Worm (Caenorhabditis elegans) whole organism, young adult: ENCODE data around the gene gldi-7.
A peak's percentile ranks its signal among the peaks of the same experiment; 100 is the strongest.

ENCODE experiments used
- B0019.2 ChIP-seq: fragments of 200-800 bp; sonication (Bioruptor generic); conservative IDR thresholded peaks from 2 replicates; pipeline ENCODE4 v1.3.6; 2022; ENCODE audit warnings: missing genetic modification reagents, missing genetic modification characterization, missing compliant biosample characterization
- B0035.1 ChIP-seq: sonication (generic microtip); optimal IDR thresholded peaks from 2 replicates; lab custom pipeline; 2016; ENCODE audit warnings: missing genetic modification characterization, mild to moderate bottlenecking, missing compliant biosample characterization, missing genotype, missing genetic modification reagents
- B0336.3 ChIP-seq: fragments of 200-800 bp; sonication (Bioruptor generic); IDR thresholded peaks from 2 replicates; pipeline ENCODE4 v1.3.6; 2022; ENCODE audit warnings: missing genetic modification characterization, missing compliant biosample characterization
- C06A6.2 ChIP-seq: fragments of 200-800 bp; sonication (Bioruptor generic); conservative IDR thresholded peaks from 2 replicates; pipeline ENCODE4 v1.3.6; 2022; ENCODE audit warnings: missing genetic modification characterization, missing compliant biosample characterization
- F37B4.10 ChIP-seq: fragments of 200-800 bp; sonication (Bioruptor generic); IDR thresholded peaks from 2 replicates; pipeline ENCODE4 v1.3.6; 2022; ENCODE audit warnings: missing genetic modification characterization, missing compliant biosample characterization
- F55B11.4 ChIP-seq: sonication (generic microtip); optimal IDR thresholded peaks from 2 replicates; lab custom pipeline; 2016; ENCODE audit warnings: missing compliant biosample characterization, missing genetic modification characterization, borderline replicate concordance; ENCODE audit not compliant: insufficient read depth
- F57C9.4 ChIP-seq: sonication (generic microtip); optimal IDR thresholded peaks from 2 replicates; lab custom pipeline; 2017; ENCODE audit warnings: mild to moderate bottlenecking, missing genetic modification characterization, missing compliant biosample characterization
- K11D2.4 ChIP-seq: fragments of 200-800 bp; sonication (Bioruptor generic); IDR thresholded peaks from 2 replicates; pipeline ENCODE4 v1.3.6; 2022; ENCODE audit warnings: missing genetic modification reagents, missing genetic modification characterization, missing compliant biosample characterization
- Y53G8AR.9 ChIP-seq: fragments of 200-800 bp; sonication (Bioruptor generic); conservative IDR thresholded peaks from 2 replicates; pipeline ENCODE4 v1.3.6; 2022; ENCODE audit warnings: missing genetic modification reagents, missing genetic modification characterization, missing compliant biosample characterization
- Y56A3A.18 ChIP-seq: fragments of 200-800 bp; sonication (Bioruptor generic); IDR thresholded peaks from 2 replicates; pipeline ENCODE4 v1.3.6; 2022; ENCODE audit warnings: missing genetic modification reagents, missing genetic modification characterization, missing compliant biosample characterization
- Y79H2A.3 ChIP-seq: fragments of 200-800 bp; sonication (Bioruptor generic); conservative IDR thresholded peaks from 2 replicates; pipeline ENCODE4 v1.3.6; 2022; ENCODE audit warnings: missing genetic modification reagents, missing genetic modification characterization, missing compliant biosample characterization
- akir-1 ChIP-seq: fragments of 200-800 bp; sonication (Bioruptor generic); optimal IDR thresholded peaks from 2 replicates; lab custom pipeline; 2018; ENCODE audit warnings: mild to moderate bottlenecking, missing genetic modification characterization, moderate library complexity, missing compliant biosample characterization
- ama-1 ChIP-seq, 3 experiments: fragments of 150-350 bp in 1 of 3; sonication (generic microtip) in 2 of 3; optimal IDR thresholded peaks; 2 replicates each; lab custom pipeline; 2014 to 2018; ENCODE audit warnings: missing biosample characterization in 2 of 3, missing genetic modification characterization in 2 of 3, missing genetic modification reagents in 2 of 3
- athp-1 ChIP-seq: sonication (generic microtip); optimal IDR thresholded peaks from 2 replicates; lab custom pipeline; 2017; ENCODE audit warnings: mild to moderate bottlenecking, missing genetic modification characterization, missing compliant biosample characterization
- attf-3 ChIP-seq: fragments of 200-800 bp; sonication (Bioruptor generic); conservative IDR thresholded peaks from 2 replicates; pipeline ENCODE4 v1.3.6; 2022; ENCODE audit warnings: missing genetic modification reagents, missing genetic modification characterization, missing compliant biosample characterization
- attf-5 ChIP-seq: fragments of 200-800 bp; sonication (Bioruptor generic); optimal IDR thresholded peaks from 2 replicates; lab custom pipeline; 2018; ENCODE audit warnings: mild to moderate bottlenecking, missing genetic modification characterization, missing compliant biosample characterization
- bed-1 ChIP-seq: fragments of 200-800 bp; sonication (Bioruptor generic); IDR thresholded peaks from 2 replicates; pipeline ENCODE4 v1.3.6; 2022; ENCODE audit warnings: missing genetic modification reagents, missing genetic modification characterization, missing compliant biosample characterization
- cebp-1 ChIP-seq, 2 experiments: fragments of 200-800 bp in 1 of 2; sonication (Bioruptor generic) in 1 of 2; sonication (generic microtip) in 1 of 2; IDR thresholded peaks in 1 of 2; optimal IDR thresholded peaks in 1 of 2; 2 replicates each; pipeline versions ENCODE4 v1.3.6 to Lab custom; 2017 to 2022; ENCODE audit warnings: missing compliant biosample characterization in 2 of 2, missing genetic modification characterization in 2 of 2, mild to moderate bottlenecking in 1 of 2, missing genetic modification reagents in 1 of 2, moderate library complexity in 1 of 2
- ceh-58 ChIP-seq: fragments of 200-800 bp; sonication (Bioruptor generic); IDR thresholded peaks from 2 replicates; pipeline ENCODE4 v1.3.6; 2022; ENCODE audit warnings: missing genetic modification characterization, missing compliant biosample characterization
- ceh-91 ChIP-seq: fragments of 200-800 bp; sonication (Bioruptor generic); IDR thresholded peaks from 2 replicates; pipeline ENCODE4 v1.3.6; 2022; ENCODE audit warnings: missing genetic modification reagents, missing genetic modification characterization, missing compliant biosample characterization
- die-1 ChIP-seq: sonication (generic microtip); optimal IDR thresholded peaks from 2 replicates; lab custom pipeline; 2016; ENCODE audit warnings: missing genotype, mild to moderate bottlenecking, missing genetic modification characterization, missing compliant biosample characterization
- dpl-1 ChIP-seq: fragments of 150-350 bp; optimal IDR thresholded peaks from 2 replicates; lab custom pipeline; 2014; ENCODE audit warnings: missing biosample characterization, missing genetic modification reagents, missing genetic modification characterization
- egl-18 ChIP-seq: fragments of 200-800 bp; sonication (Bioruptor generic); IDR thresholded peaks from 2 replicates; pipeline ENCODE4 v1.3.6; 2022; ENCODE audit warnings: missing genetic modification reagents, missing genetic modification characterization, missing compliant biosample characterization
- fkh-3 ChIP-seq: sonication (generic microtip); optimal IDR thresholded peaks from 2 replicates; lab custom pipeline; 2016; ENCODE audit warnings: mild to moderate bottlenecking, missing genetic modification characterization, missing compliant biosample characterization
- gei-17 ChIP-seq: fragments of 200-800 bp; sonication (Bioruptor generic); optimal IDR thresholded peaks from 2 replicates; lab custom pipeline; 2018; ENCODE audit warnings: mild to moderate bottlenecking, missing genetic modification characterization, missing compliant biosample characterization
- him-1 ChIP-seq: sonication (generic microtip); optimal IDR thresholded peaks from 2 replicates; lab custom pipeline; 2016; ENCODE audit warnings: missing genotype, missing genetic modification reagents, missing genetic modification characterization, missing compliant biosample characterization
- lin-35 ChIP-seq, 3 experiments: fragments of 150-350 bp in 2 of 3; sonication (generic microtip) in 1 of 3; optimal IDR thresholded peaks; 2 replicates each; lab custom pipeline; 2014 to 2018; ENCODE audit warnings: missing biosample characterization in 3 of 3, missing genetic modification characterization in 3 of 3, missing genetic modification reagents in 3 of 3
- lin-40 ChIP-seq: sonication (generic microtip); optimal IDR thresholded peaks from 2 replicates; lab custom pipeline; 2016; ENCODE audit warnings: missing genetic modification characterization, mild to moderate bottlenecking, missing compliant biosample characterization, missing genotype, missing genetic modification reagents
- lsl-1 ChIP-seq: fragments of 200-800 bp; sonication (Bioruptor generic); optimal IDR thresholded peaks from 2 replicates; lab custom pipeline; 2018; ENCODE audit warnings: mild to moderate bottlenecking, missing genetic modification characterization, moderate library complexity, missing compliant biosample characterization
- madf-6 ChIP-seq: fragments of 200-800 bp; sonication (Bioruptor generic); IDR thresholded peaks from 2 replicates; pipeline ENCODE4 v1.3.6; 2022; ENCODE audit warnings: missing genetic modification reagents, missing genetic modification characterization, missing compliant biosample characterization
- mcd-1 ChIP-seq: fragments of 200-800 bp; sonication (Bioruptor generic); IDR thresholded peaks from 2 replicates; pipeline ENCODE4 v1.3.6; 2022; ENCODE audit warnings: missing genetic modification reagents, missing genetic modification characterization, missing compliant biosample characterization
- mel-28 ChIP-seq: sonication (generic microtip); optimal IDR thresholded peaks from 2 replicates; lab custom pipeline; 2016; ENCODE audit warnings: borderline replicate concordance, mild to moderate bottlenecking, missing genetic modification characterization, missing compliant biosample characterization
- nfyb-1 ChIP-seq: fragments of 200-800 bp; sonication (Bioruptor generic); IDR thresholded peaks from 2 replicates; pipeline ENCODE4 v1.3.6; 2022; ENCODE audit warnings: missing genetic modification reagents, missing genetic modification characterization, missing compliant biosample characterization
- nhr-179 ChIP-seq: sonication (generic microtip); optimal IDR thresholded peaks from 2 replicates; lab custom pipeline; 2016; ENCODE audit warnings: mild to moderate bottlenecking, missing genetic modification characterization, missing compliant biosample characterization
- nhr-27 ChIP-seq: fragments of 200-800 bp; sonication (Bioruptor generic); optimal IDR thresholded peaks from 2 replicates; lab custom pipeline; 2018; ENCODE audit warnings: mild to moderate bottlenecking, missing genetic modification characterization, moderate library complexity, missing compliant biosample characterization
- nhr-90 ChIP-seq: sonication (generic microtip); optimal IDR thresholded peaks from 2 replicates; lab custom pipeline; 2016; ENCODE audit warnings: missing genotype, mild to moderate bottlenecking, missing genetic modification characterization, missing compliant biosample characterization
- rcor-1 ChIP-seq: fragments of 200-800 bp; sonication (Bioruptor generic); IDR thresholded peaks from 2 replicates; pipeline ENCODE4 v1.3.6; 2022; ENCODE audit warnings: missing genetic modification reagents, missing genetic modification characterization, missing compliant biosample characterization
- sea-2 ChIP-seq: fragments of 200-800 bp; sonication (Bioruptor generic); IDR thresholded peaks from 2 replicates; pipeline ENCODE4 v1.3.6; 2022; ENCODE audit warnings: missing genetic modification characterization, missing compliant biosample characterization
- snpc-1.1 ChIP-seq: sonication (generic microtip); optimal IDR thresholded peaks from 2 replicates; lab custom pipeline; 2017; ENCODE audit warnings: missing genetic modification characterization, mild to moderate bottlenecking, missing compliant biosample characterization, antibody characterized with exemption, moderate library complexity, missing genotype, missing genetic modification reagents; ENCODE audit not compliant: insufficient read depth
- snpc-3.4 ChIP-seq: sonication (generic microtip); optimal IDR thresholded peaks from 2 replicates; lab custom pipeline; 2017; ENCODE audit warnings: missing genetic modification characterization, mild to moderate bottlenecking, missing compliant biosample characterization, antibody characterized with exemption, moderate library complexity, missing genotype, missing genetic modification reagents
- somi-1 ChIP-seq: fragments of 200-800 bp; sonication (Bioruptor generic); optimal IDR thresholded peaks from 2 replicates; lab custom pipeline; 2018; ENCODE audit warnings: mild to moderate bottlenecking, missing genetic modification characterization, missing compliant biosample characterization
- tbp1 ChIP-seq: fragments of 200-800 bp; sonication (Bioruptor generic); optimal IDR thresholded peaks from 2 replicates; lab custom pipeline; 2018; ENCODE audit warnings: mild to moderate bottlenecking, missing genetic modification characterization, missing compliant biosample characterization
- unc-130 ChIP-seq: sonication (generic microtip); optimal IDR thresholded peaks from 2 replicates; lab custom pipeline; 2016; ENCODE audit warnings: missing genetic modification reagents, missing genetic modification characterization, missing compliant biosample characterization
- xnd-1 ChIP-seq: sonication (generic microtip); optimal IDR thresholded peaks from 2 replicates; lab custom pipeline; 2016; ENCODE audit warnings: missing genotype, missing genetic modification reagents, missing genetic modification characterization, missing compliant biosample characterization
- zim-3 ChIP-seq: sonication (generic microtip); optimal IDR thresholded peaks from 2 replicates; lab custom pipeline; 2017; ENCODE audit warnings: mild to moderate bottlenecking, missing genetic modification characterization, moderate library complexity, missing compliant biosample characterization
- ztf-18 ChIP-seq: sonication (generic microtip); optimal IDR thresholded peaks from 2 replicates; lab custom pipeline; 2016; ENCODE audit warnings: missing genotype, mild to moderate bottlenecking, missing genetic modification characterization, missing compliant biosample characterization
- ztf-26 ChIP-seq: sonication (generic microtip); optimal IDR thresholded peaks from 2 replicates; lab custom pipeline; 2017; ENCODE audit warnings: missing genetic modification characterization, missing compliant biosample characterization
- ztf-3 ChIP-seq: fragments of 200-800 bp; sonication (Bioruptor generic); optimal IDR thresholded peaks from 2 replicates; lab custom pipeline; 2018; ENCODE audit warnings: mild to moderate bottlenecking, missing genetic modification characterization, missing compliant biosample characterization

The gldi-7 gene

DNA sequence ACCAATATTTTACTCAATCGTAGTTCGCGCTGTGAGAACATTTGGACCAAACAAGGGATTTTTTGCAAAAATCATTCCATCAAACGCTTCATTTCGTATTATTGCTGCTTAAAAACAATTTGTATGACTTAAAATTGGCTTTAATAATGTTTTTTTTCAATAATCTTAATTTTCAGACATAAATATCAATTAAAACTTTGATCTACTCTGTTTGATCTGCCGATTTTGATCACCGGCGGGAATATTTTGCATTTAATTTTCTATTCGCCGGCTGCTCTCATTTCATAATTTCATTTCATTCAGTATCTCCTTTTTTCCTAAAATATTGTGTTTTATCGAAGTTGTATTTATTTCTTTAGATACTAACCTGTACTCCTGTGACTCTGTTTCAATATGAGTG is 44.2 kb upstream of the gldi-7 start, which contains the start of gene puf-5 (continued):
- no peak for TF ChIP-seq mcd-1
- TF ChIP-seq ztf-3 (GFP tag; lab: Kevin White, UChicago): no peak
- no peak for TF ChIP-seq F37B4.10
- TF ChIP-seq unc-130: peak; percentile 29
- TF ChIP-seq nhr-27 (tag; lab: Kevin White, UChicago): no peak
- TF ChIP-seq nhr-90 (tag; lab: Kevin White, UChicago): no peak
- no peak for TF ChIP-seq rcor-1 (GFP tag; lab: Robert Waterston, UW)
- no peak for TF ChIP-seq fkh-3
- no peak for TF ChIP-seq Y56A3A.18 (GFP tag; lab: Robert Waterston, UW)
- no peak for TF ChIP-seq somi-1 (GFP tag; lab: Kevin White, UChicago)
- no peak for TF ChIP-seq sea-2 (GFP tag; lab: Robert Waterston, UW)
- TF ChIP-seq dpl-1 (GFP tag; lab: Kevin White, UChicago): peak; percentile 63
- no peak for TF ChIP-seq die-1
- no peak for TF ChIP-seq attf-3 (GFP tag; lab: Robert Waterston, UW)
- no peak for TF ChIP-seq B0019.2 (GFP tag; lab: Robert Waterston, UW)
- TF ChIP-seq zim-3 (tag; lab: Kevin White, UChicago): no peak
- no peak for TF ChIP-seq Y53G8AR.9
- no peak for TF ChIP-seq ama-1 (optimal IDR thresholded peaks at IDR 0.05; lab: Kevin White, UChicago)
- no peak for TF ChIP-seq ama-1 (GFP tag; optimal IDR thresholded peaks at IDR 0.05; lab: Kevin White, UChicago)
- no peak for TF ChIP-seq akir-1 (GFP tag; lab: Kevin White, UChicago)
- no peak for TF ChIP-seq nfyb-1 (GFP tag; lab: Robert Waterston, UW)
- TF ChIP-seq K11D2.4 (GFP tag; lab: Robert Waterston, UW): no peak
- peak; percentile 78 for TF ChIP-seq snpc-3.4 (tag; lab: Kevin White, UChicago)
- no peak for TF ChIP-seq C06A6.2 (GFP tag; lab: Robert Waterston, UW)
- TF ChIP-seq snpc-1.1 (tag; lab: Kevin White, UChicago): peak; percentile 78
- TF ChIP-seq athp-1 (tag; lab: Kevin White, UChicago): no peak
- peak; percentile 70 for TF ChIP-seq ceh-91 (GFP tag; lab: Robert Waterston, UW)
- no peak for TF ChIP-seq gei-17
- TF ChIP-seq him-1: no peak
- no peak for TF ChIP-seq attf-5 (GFP tag; lab: Kevin White, UChicago)
- no peak for TF ChIP-seq nhr-179
- no peak for TF ChIP-seq bed-1
- no peak for TF ChIP-seq cebp-1 (GFP tag; IDR thresholded peaks at IDR 0.05; lab: Robert Waterston, UW)
- TF ChIP-seq cebp-1 (tag; optimal IDR thresholded peaks at IDR 0.05; lab: Kevin White, UChicago): no peak
- TF ChIP-seq lin-35 (GFP tag; optimal IDR thresholded peaks at IDR 0.05; lab: Kevin White, UChicago): peak in 1 of 3 experiments; percentile 2
- no peak for TF ChIP-seq ceh-58 (GFP tag; lab: Robert Waterston, UW)
- TF ChIP-seq Y79H2A.3: no peak
- TF ChIP-seq mel-28 (tag; lab: Kevin White, UChicago): no peak
- no peak for TF ChIP-seq F57C9.4
- TF ChIP-seq tbp1 (GFP tag; lab: Kevin White, UChicago): peak; percentile 15
- TF ChIP-seq ztf-26: no peak
- no peak for TF ChIP-seq B0336.3
- peak; percentile 88 for TF ChIP-seq lsl-1
- TF ChIP-seq ztf-18 (tag; lab: Kevin White, UChicago): no peak
- no peak for TF ChIP-seq F55B11.4 (tag; lab: Kevin White, UChicago)
- no peak for TF ChIP-seq B0035.1 (tag; lab: Kevin White, UChicago)
- TF ChIP-seq xnd-1 (tag; lab: Kevin White, UChicago): peak; percentile 85
- no peak for TF ChIP-seq lin-40 (tag; lab: Kevin White, UChicago)
- TF ChIP-seq egl-18 (GFP tag; lab: Robert Waterston, UW): no peak
- TF ChIP-seq madf-6 (GFP tag; lab: Robert Waterston, UW): peak; percentile 94
